Worm (Caenorhabditis elegans) whole organism, L1 larva: Measurements from ENCODE around the gene ptd-2.
A peak's percentile ranks its signal among the peaks of the same experiment; 100 is the strongest.

Experiments used
- C16A3.4 ChIP-seq: fragments of 150-350 bp; optimal IDR thresholded peaks from 2 replicates; lab custom pipeline; 2014; ENCODE audit warnings: missing biosample characterization, missing genetic modification characterization
- C34B4.2 ChIP-seq: sonication (generic microtip); optimal IDR thresholded peaks from 2 replicates; lab custom pipeline; 2017; ENCODE audit warnings: mild to moderate bottlenecking, missing genetic modification characterization, missing compliant biosample characterization
- Y116A8C.19 ChIP-seq: sonication (generic microtip); optimal IDR thresholded peaks from 2 replicates; lab custom pipeline; 2016; ENCODE audit warnings: missing compliant biosample characterization, missing genetic modification characterization, borderline replicate concordance
- alr-1 ChIP-seq: fragments of 200-800 bp; sonication (Bioruptor generic); optimal IDR thresholded peaks from 2 replicates; lab custom pipeline; 2018; ENCODE audit warnings: borderline replicate concordance, mild to moderate bottlenecking, missing genetic modification characterization, missing compliant biosample characterization
- aly-2 ChIP-seq: fragments of 150-350 bp; optimal IDR thresholded peaks from 2 replicates; lab custom pipeline; 2014; ENCODE audit warnings: missing biosample characterization, missing genetic modification characterization
- blmp-1 ChIP-seq: fragments of 150-350 bp; optimal IDR thresholded peaks from 2 replicates; lab custom pipeline; 2014; ENCODE audit warnings: missing biosample characterization, missing genetic modification characterization
- dsc-1 ChIP-seq: sonication (generic microtip); optimal IDR thresholded peaks from 2 replicates; lab custom pipeline; 2016; ENCODE audit warnings: mild to moderate bottlenecking, missing genetic modification characterization, missing compliant biosample characterization
- efl-1 ChIP-seq, 4 experiments: fragments of 150-350 bp; optimal IDR thresholded peaks in 3 of 4; peaks in 1 of 4; 1 replicate in 1 of 4; 2 replicates in 3 of 4; lab custom pipeline; 2014; ENCODE audit warnings: missing biosample characterization in 2 of 4, missing genetic modification characterization in 2 of 4, missing genetic modification reagents in 2 of 4
- elt-2 ChIP-seq: sonication (generic microtip); optimal IDR thresholded peaks from 2 replicates; lab custom pipeline; 2016; ENCODE audit warnings: missing genetic modification characterization, mild to moderate bottlenecking, inconsistent platforms, missing compliant biosample characterization, missing genetic modification reagents
- elt-3 ChIP-seq, 6 experiments: fragments of 150-350 bp in 1 of 6; sonication (generic microtip); optimal IDR thresholded peaks; 2 replicates each; lab custom pipeline; 2017 to 2018; ENCODE audit warnings: missing biosample characterization in 6 of 6, missing genetic modification characterization in 6 of 6, inconsistent platforms in 1 of 6
- ets-5 ChIP-seq: fragments of 200-800 bp; sonication (Bioruptor generic); IDR thresholded peaks from 2 replicates; pipeline ENCODE4 v1.3.6; 2022; ENCODE audit warnings: missing genetic modification characterization, missing compliant biosample characterization
- fkh-10 ChIP-seq: sonication (generic microtip); optimal IDR thresholded peaks from 2 replicates; lab custom pipeline; 2017; ENCODE audit warnings: missing biosample characterization, missing genetic modification reagents, missing genetic modification characterization
- fkh-4 ChIP-seq: sonication (generic microtip); optimal IDR thresholded peaks from 2 replicates; lab custom pipeline; 2016; ENCODE audit warnings: missing compliant biosample characterization, missing genetic modification characterization, borderline replicate concordance
- fkh-8 ChIP-seq: sonication (generic microtip); optimal IDR thresholded peaks from 2 replicates; lab custom pipeline; 2016; ENCODE audit warnings: mild to moderate bottlenecking, missing genetic modification characterization, missing compliant biosample characterization
- grh-1 ChIP-seq: fragments of 200-800 bp; sonication (Bioruptor generic); IDR thresholded peaks from 2 replicates; pipeline ENCODE4 v1.3.6; 2022; ENCODE audit warnings: missing genetic modification reagents, missing genetic modification characterization, missing compliant biosample characterization
- lin-14 ChIP-seq: fragments of 200-800 bp; sonication (Bioruptor generic); optimal IDR thresholded peaks from 2 replicates; lab custom pipeline; 2018; ENCODE audit warnings: mild to moderate bottlenecking, missing genetic modification characterization, moderate library complexity, missing compliant biosample characterization
- lin-35 ChIP-seq, 2 experiments: fragments of 150-350 bp; optimal IDR thresholded peaks; 2 replicates each; lab custom pipeline; 2014; ENCODE audit warnings: missing biosample characterization in 2 of 2, missing genetic modification characterization in 2 of 2, missing genetic modification reagents in 2 of 2
- mef-2 ChIP-seq: fragments of 150-350 bp; optimal IDR thresholded peaks from 2 replicates; lab custom pipeline; 2014; ENCODE audit warnings: missing biosample characterization, missing genetic modification characterization
- mep-1 ChIP-seq: fragments of 150-350 bp; optimal IDR thresholded peaks from 2 replicates; lab custom pipeline; 2014; ENCODE audit warnings: missing biosample characterization, missing genetic modification characterization
- nhr-11 ChIP-seq: fragments of 150-350 bp; optimal IDR thresholded peaks from 2 replicates; lab custom pipeline; 2014; ENCODE audit warnings: missing biosample characterization, missing genetic modification characterization
- nhr-20 ChIP-seq: sonication (generic microtip); optimal IDR thresholded peaks from 2 replicates; lab custom pipeline; 2016; ENCODE audit warnings: mild to moderate bottlenecking, missing genetic modification characterization, missing compliant biosample characterization
- nhr-237 ChIP-seq: fragments of 150-350 bp; optimal IDR thresholded peaks from 2 replicates; lab custom pipeline; 2014; ENCODE audit warnings: missing biosample characterization, missing genetic modification characterization
- nhr-28 ChIP-seq: fragments of 150-350 bp; optimal IDR thresholded peaks from 2 replicates; lab custom pipeline; 2014; ENCODE audit warnings: missing biosample characterization, missing genetic modification characterization
- nhr-71 ChIP-seq: sonication (generic microtip); optimal IDR thresholded peaks from 2 replicates; lab custom pipeline; 2016; ENCODE audit warnings: mild to moderate bottlenecking, missing genetic modification characterization, moderate library complexity, missing compliant biosample characterization
- nhr-77 ChIP-seq: fragments of 150-350 bp; optimal IDR thresholded peaks from 2 replicates; lab custom pipeline; 2014; ENCODE audit warnings: missing biosample characterization, missing genetic modification characterization
- nhr-85 ChIP-seq: sonication (generic microtip); peaks from one replicate; lab custom pipeline; 2016; ENCODE audit warnings: missing genetic modification characterization, inconsistent platforms, missing compliant biosample characterization
- pag-3 ChIP-seq: sonication (generic microtip); optimal IDR thresholded peaks from 2 replicates; lab custom pipeline; 2017; ENCODE audit warnings: missing genetic modification characterization, mild to moderate bottlenecking, missing compliant biosample characterization, antibody characterized with exemption, borderline replicate concordance; ENCODE audit not compliant: insufficient read depth
- rnt-1 ChIP-seq: sonication (generic microtip); optimal IDR thresholded peaks from 2 replicates; lab custom pipeline; 2016; ENCODE audit warnings: mild to moderate bottlenecking, missing genetic modification characterization, moderate library complexity, missing compliant biosample characterization
- snu-23 ChIP-seq: sonication (generic microtip); optimal IDR thresholded peaks from 2 replicates; lab custom pipeline; 2016; ENCODE audit warnings: missing genetic modification characterization, missing compliant biosample characterization
- sox-4 ChIP-seq: sonication (generic microtip); optimal IDR thresholded peaks from 2 replicates; lab custom pipeline; 2016; ENCODE audit warnings: missing genetic modification characterization, missing compliant biosample characterization
- swsn-7 ChIP-seq: sonication (generic microtip); optimal IDR thresholded peaks from 2 replicates; lab custom pipeline; 2016; ENCODE audit warnings: missing genetic modification characterization, missing compliant biosample characterization
- unc-30 ChIP-seq: sonication (generic microtip); optimal IDR thresholded peaks from 2 replicates; lab custom pipeline; 2017; ENCODE audit warnings: missing biosample characterization, missing genetic modification characterization
- unc-62 ChIP-seq: fragments of 150-350 bp; optimal IDR thresholded peaks from 2 replicates; lab custom pipeline; 2014; ENCODE audit warnings: missing biosample characterization, missing genetic modification reagents, missing genetic modification characterization
- unc-98 ChIP-seq: fragments of 200-800 bp; sonication (Bioruptor generic); IDR thresholded peaks from 2 replicates; pipeline ENCODE4 v1.3.6; 2022; ENCODE audit warnings: missing genetic modification characterization, missing compliant biosample characterization
- xbp-1 ChIP-seq: sonication (generic microtip); optimal IDR thresholded peaks from 2 replicates; lab custom pipeline; 2016; ENCODE audit warnings: missing genetic modification characterization, missing compliant biosample characterization
- zip-4 ChIP-seq: fragments of 200-800 bp; sonication (Bioruptor generic); optimal IDR thresholded peaks from 2 replicates; lab custom pipeline; 2018; ENCODE audit warnings: mild to moderate bottlenecking, missing genetic modification characterization, moderate library complexity, missing compliant biosample characterization
- ztf-11 ChIP-seq, 2 experiments: sonication (generic microtip); optimal IDR thresholded peaks; 2 replicates each; lab custom pipeline; 2016 to 2017; ENCODE audit warnings: missing genetic modification characterization in 2 of 2, missing biosample characterization in 1 of 2, missing compliant biosample characterization in 1 of 2
- ztf-4 ChIP-seq: fragments of 150-350 bp; optimal IDR thresholded peaks from 2 replicates; lab custom pipeline; 2014; ENCODE audit warnings: missing biosample characterization, missing genetic modification characterization

ptd-2 gene

DNA sequence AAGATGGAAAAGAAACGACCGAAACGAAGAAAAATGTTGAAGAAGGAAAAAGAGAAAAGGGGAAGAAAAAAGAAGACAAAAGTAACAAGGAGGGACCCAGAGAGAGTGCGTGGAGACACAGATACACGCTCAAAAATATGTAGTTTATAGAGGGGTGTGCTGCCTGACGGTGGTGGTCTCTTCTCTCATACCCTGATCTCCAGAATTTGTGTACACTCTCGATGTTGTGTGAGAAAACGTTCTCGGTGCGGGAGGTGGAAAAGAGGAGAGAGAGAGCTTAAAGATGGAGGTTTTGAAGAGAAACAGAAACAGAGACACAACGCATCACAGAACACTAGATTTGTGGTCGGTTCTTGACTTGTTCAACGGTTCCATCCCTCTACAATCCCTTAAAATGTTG is 23.6 kb downstream of the ptd-2 start (continued):
- TF ChIP-seq fkh-8 (tag; lab: Kevin White, UChicago) (peak; percentile 32), xbp-1 (peak; percentile 54), aly-2 (no peak), unc-62 (GFP tag; lab: Kevin White, UChicago) (no peak), lin-35 (GFP tag; optimal IDR thresholded peaks at IDR 0.05; lab: Kevin White, UChicago) (peak; percentile 35 to 44), rnt-1 (tag; lab: Kevin White, UChicago) (peak; percentile 61), Y116A8C.19 (tag; lab: Kevin White, UChicago) (no peak), C34B4.2 (tag; lab: Kevin White, UChicago) (no peak), C16A3.4 (tag; lab: Kevin White, UChicago) (peak; percentile 36), dsc-1 (peak; percentile 42)

- TF ChIP-seq nhr-237 (tag; lab: Kevin White, UChicago) (no peak), dsc-1 (peak; percentile 68), aly-2 (no peak), fkh-8 (tag; lab: Kevin White, UChicago) (peak; percentile 6), unc-98 (GFP tag; lab: Robert Waterston, UW) (no peak), snu-23 (peak; percentile 15), rnt-1 (tag; lab: Kevin White, UChicago) (peak; percentile 44), nhr-20 (tag; lab: Kevin White, UChicago) (peak; percentile 19), lin-14 (GFP tag; lab: Kevin White, UChicago) (peak; percentile 37), nhr-77 (tag; lab: Kevin White, UChicago) (no peak), nhr-71 (tag; lab: Kevin White, UChicago) (peak; percentile 68), nhr-85 (tag; lab: Kevin White, UChicago) (peak; percentile 75), ztf-11 (tag; optimal IDR thresholded peaks at IDR 0.05; lab: Kevin White, UChicago) (no peak), elt-3 (tag; optimal IDR thresholded peaks at IDR 0.05; lab: Kevin White, UChicago) (peak in 1 of 6 experiments; percentile 48), mep-1 (peak; percentile 9), mef-2 (tag; lab: Kevin White, UChicago) (no peak), nhr-11 (tag; lab: Kevin White, UChicago) (no peak), sox-4 (peak; percentile 55), zip-4 (GFP tag; lab: Kevin White, UChicago) (no peak), blmp-1 (tag; lab: Kevin White, UChicago) (peak; percentile 68), elt-2 (tag; lab: Kevin White, UChicago) (no peak), efl-1 (optimal IDR thresholded peaks at IDR 0.05; lab: Kevin White, UChicago) (no peak), efl-1 (GFP tag; optimal IDR thresholded peaks at IDR 0.05 in 1 of 2; lab: Kevin White, UChicago) (peak in 1 of 2 experiments; percentile 91)
These were observed 24.4 kb downstream of the ptd-2 start for ce11 chrV:9274127-9275042.

DNA sequence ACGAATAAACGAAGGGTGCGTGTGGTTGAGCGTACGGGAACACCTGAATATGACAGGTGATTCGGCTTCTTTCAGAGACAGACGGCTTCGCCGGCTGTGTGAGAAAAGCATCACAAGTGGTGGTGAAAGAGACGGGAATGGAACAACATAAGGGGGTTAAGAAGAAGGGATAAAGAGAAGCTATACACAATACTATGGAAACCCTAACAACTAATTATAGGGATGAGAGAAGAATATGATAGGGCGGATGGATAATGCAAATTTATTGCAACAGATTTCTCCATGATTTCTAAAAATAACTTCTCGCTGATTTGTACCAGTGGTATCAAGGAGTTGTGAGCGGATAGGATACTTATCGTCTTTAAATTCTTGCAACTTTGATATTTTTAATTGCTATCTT is 32.1 kb downstream of the ptd-2 start, which contains the start of gene hlh-10:
Gene hlh-10, minus strand, starts transcription at position 101 of the 400 bp plus-strand sequence.
- TF ChIP-seq alr-1: no peak
- peak; percentile 9 for TF ChIP-seq dsc-1
- TF ChIP-seq grh-1: no peak
- no peak for TF ChIP-seq swsn-7 (tag; lab: Kevin White, UChicago)
- no peak for TF ChIP-seq fkh-10 (GFP tag; lab: Kevin White, UChicago)

- TF ChIP-seq nhr-85 (tag; lab: Kevin White, UChicago): no peak
- no peak for TF ChIP-seq elt-3 (tag; optimal IDR thresholded peaks at IDR 0.05; lab: Kevin White, UChicago)
- no peak for TF ChIP-seq unc-30
- no peak for TF ChIP-seq fkh-8 (tag; lab: Kevin White, UChicago)
- TF ChIP-seq ztf-4 (tag; lab: Kevin White, UChicago): no peak
- no peak for TF ChIP-seq nhr-11 (tag; lab: Kevin White, UChicago)
- no peak for TF ChIP-seq pag-3 (tag; lab: Kevin White, UChicago)
- peak; percentile 53 for TF ChIP-seq fkh-4 (tag; lab: Kevin White, UChicago)
- no peak for TF ChIP-seq ets-5 (GFP tag; lab: Robert Waterston, UW)
- TF ChIP-seq nhr-28 (tag; lab: Kevin White, UChicago): no peak
- peak; percentile 90 for TF ChIP-seq dsc-1
- TF ChIP-seq Y116A8C.19 (tag; lab: Kevin White, UChicago): no peak
These were observed 33.4 kb downstream of the ptd-2 start for ce11 chrV:9283452-9283851.
